Worm (Caenorhabditis elegans): Measurements from ENCODE around the gene Y32G9B.1.

- TF ChIP-seq ama-1 (optimal IDR thresholded peaks at IDR 0.05) (no peak), tbx-11 (GFP tag; IDR thresholded peaks at IDR 0.05) (no peak), ets-7 (tag; optimal IDR thresholded peaks at IDR 0.05) (no peak), B0310.2 (tag; optimal IDR thresholded peaks at IDR 0.05) (no peak), tbx-37 (GFP tag; conservative IDR thresholded peaks at IDR 0.05) (no peak), hmbx-1 (tag; optimal IDR thresholded peaks at IDR 0.05) (no peak)
Measured at ce11 chrV:1874827-1875226, 45.0 kb upstream of the Y32G9B.1 start.

All from whole organism, early embryonic.